Fruit fly (Drosophila melanogaster) whole organism, adult: Measurements from ENCODE around the gene HP1D3csd.
A peak's percentile ranks its signal among the peaks of the same experiment; 100 is the strongest.

Source experiments
- CG7045 ChIP-seq: fragments of 200-800 bp; sonication (Bioruptor generic); optimal IDR thresholded peaks from 2 replicates; lab custom pipeline; 2017; ENCODE audit warnings: missing biosample characterization, mild to moderate bottlenecking, missing genetic modification characterization
- Mnt ChIP-seq: fragments of 200-800 bp; sonication (Bioruptor generic); optimal IDR thresholded peaks from 2 replicates; lab custom pipeline; 2016; ENCODE audit warnings: missing biosample characterization, mild to moderate bottlenecking, missing genetic modification characterization
- tj ChIP-seq: fragments of 200-800 bp; sonication (Bioruptor generic); optimal IDR thresholded peaks from 3 replicates; lab custom pipeline; 2017; ENCODE audit warnings: missing biosample characterization, mild to moderate bottlenecking, missing genetic modification characterization, moderate library complexity

The HP1D3csd gene

dm6 chrX:19240230-19240839 is 50.3 kb downstream of the HP1D3csd start:
- no peak for TF ChIP-seq CG7045
- TF ChIP-seq tj (GFP tag; lab: Kevin White, UChicago), result no peak
- TF ChIP-seq Mnt (GFP tag; lab: Kevin White, UChicago), result peak; percentile 59
